Fruit fly (Drosophila melanogaster) whole organism, pupa: Measurements from ENCODE around the gene Edem1.

Experiments used
- CG10348 ChIP-seq: fragments of 200-800 bp; sonication (Bioruptor generic); IDR thresholded peaks from 2 replicates; pipeline ENCODE4 v1.3.6; 2022; ENCODE audit warnings: missing biosample characterization, missing genetic modification characterization
- CG12605 ChIP-seq: fragments of 200-800 bp; sonication (Bioruptor generic); IDR thresholded peaks from 2 replicates; pipeline ENCODE4 v1.3.6; 2022; ENCODE audit warnings: missing biosample characterization, missing genetic modification characterization
- CG13204 ChIP-seq: fragments of 200-800 bp; sonication (Bioruptor generic); optimal IDR thresholded peaks from 2 replicates; lab custom pipeline; 2018; ENCODE audit warnings: missing biosample characterization, mild to moderate bottlenecking, missing genetic modification characterization, moderate library complexity
- CG14655 ChIP-seq: fragments of 200-800 bp; sonication (Bioruptor generic); optimal IDR thresholded peaks from 3 replicates; lab custom pipeline; 2017; ENCODE audit warnings: mild to moderate bottlenecking, missing biosample characterization, missing genetic modification reagents, missing genetic modification characterization
- CG15710 ChIP-seq: fragments of 200-800 bp; sonication (Bioruptor generic); optimal IDR thresholded peaks from 2 replicates; lab custom pipeline; 2018; ENCODE audit warnings: missing biosample characterization, mild to moderate bottlenecking, missing genetic modification characterization, moderate library complexity
- CG17806 ChIP-seq: fragments of 200-800 bp; sonication (Bioruptor generic); optimal IDR thresholded peaks from 2 replicates; lab custom pipeline; 2018; ENCODE audit warnings: missing biosample characterization, mild to moderate bottlenecking, missing genetic modification characterization, moderate library complexity
- CG32121 ChIP-seq: fragments of 200-800 bp; sonication (Bioruptor generic); IDR thresholded peaks from 2 replicates; pipeline ENCODE4 v1.3.6; 2022; ENCODE audit warnings: missing biosample characterization, missing genetic modification characterization
- CG34367 ChIP-seq: fragments of 200-800 bp; sonication (Bioruptor generic); optimal IDR thresholded peaks from 2 replicates; lab custom pipeline; 2018; ENCODE audit warnings: missing biosample characterization, mild to moderate bottlenecking, missing genetic modification characterization
- CG4496 ChIP-seq: fragments of 200-800 bp; sonication (Bioruptor generic); IDR thresholded peaks from 3 replicates; pipeline ENCODE4 v1.3.6; 2022; ENCODE audit warnings: missing biosample characterization, missing genetic modification characterization
- CG8159 ChIP-seq: fragments of 200-800 bp; sonication (Bioruptor generic); optimal IDR thresholded peaks from 3 replicates; lab custom pipeline; 2018; ENCODE audit warnings: missing biosample characterization, mild to moderate bottlenecking, missing genetic modification characterization, moderate library complexity
- CG8301 ChIP-seq: fragments of 200-800 bp; sonication (Bioruptor generic); optimal IDR thresholded peaks from 2 replicates; lab custom pipeline; 2018; ENCODE audit warnings: missing biosample characterization, mild to moderate bottlenecking, missing genetic modification characterization
- CG9948 ChIP-seq: fragments of 200-800 bp; sonication (Bioruptor generic); optimal IDR thresholded peaks from 2 replicates; lab custom pipeline; 2018; ENCODE audit warnings: missing biosample characterization, mild to moderate bottlenecking, missing genetic modification characterization, moderate library complexity
- D1 ChIP-seq: fragments of 200-800 bp; sonication (Bioruptor generic); optimal IDR thresholded peaks from 2 replicates; lab custom pipeline; 2018; ENCODE audit warnings: missing biosample characterization, mild to moderate bottlenecking, missing genetic modification characterization, moderate library complexity
- EcR ChIP-seq: fragments of 200-800 bp; sonication (Bioruptor generic); optimal IDR thresholded peaks from 3 replicates; lab custom pipeline; 2019; ENCODE audit warnings: missing biosample characterization, missing genetic modification characterization, mild to moderate bottlenecking, moderate library complexity, missing genetic modification reagents
- Ets98B ChIP-seq: fragments of 200-800 bp; sonication (Bioruptor generic); IDR thresholded peaks from 2 replicates; pipeline ENCODE4 v1.3.6; 2022; ENCODE audit warnings: missing biosample characterization, missing genetic modification characterization
- Pif1A ChIP-seq: fragments of 200-800 bp; sonication (Bioruptor generic); optimal IDR thresholded peaks from 3 replicates; lab custom pipeline; 2016; ENCODE audit warnings: missing biosample characterization, missing genetic modification characterization
- Pif1B ChIP-seq: fragments of 200-800 bp; sonication (Bioruptor generic); optimal IDR thresholded peaks from 3 replicates; lab custom pipeline; 2016; ENCODE audit warnings: missing biosample characterization, missing genetic modification characterization
- Snoo ChIP-seq: fragments of 200-800 bp; sonication (Bioruptor generic); optimal IDR thresholded peaks from 3 replicates; lab custom pipeline; 2017; ENCODE audit warnings: missing biosample characterization, mild to moderate bottlenecking, missing genetic modification characterization, inconsistent platforms
- fd96Ca ChIP-seq: fragments of 200-800 bp; sonication (Bioruptor generic); IDR thresholded peaks from 3 replicates; pipeline ENCODE4 v1.3.6; 2022; ENCODE audit warnings: missing biosample characterization, missing genetic modification characterization
- gl ChIP-seq: fragments of 200-800 bp; sonication (Bioruptor generic); optimal IDR thresholded peaks from 2 replicates; lab custom pipeline; 2018; ENCODE audit warnings: missing biosample characterization, mild to moderate bottlenecking, missing genetic modification characterization
- rn ChIP-seq: fragments of 200-800 bp; sonication (Bioruptor generic); IDR thresholded peaks from 2 replicates; pipeline ENCODE4 v1.3.6; 2022; ENCODE audit warnings: missing biosample characterization, missing genetic modification characterization

Edem1 gene

dm6 chrX:1873515-1874126 is 35.0 kb downstream of the Edem1 start, which contains the start of the genes Pgam5 and Vps26:
Pgam5 (minus strand) TSS chrX:1873565.
Vps26 (plus strand) TSS chrX:1873853.
- TF ChIP-seq EcR (GFP tag; lab: Kevin White, UChicago) (no peak), gl (tag; lab: Kevin White, UChicago) (no peak), CG32121 (GFP tag; lab: Robert Waterston, UW) (no peak)

dm6 chrX:1868586-1869111 is 40.0 kb downstream of the Edem1 start, which contains the start of the genes CG14803 and Pex5:
CG14803 (plus strand) TSS chrX:1868870.
Pex5 (minus strand) TSS chrX:1869061.
- TF ChIP-seq Ets98B (GFP tag; lab: Robert Waterston, UW), result peak; percentile 29; the same call in 1 of the 2 replicates
- no peak for TF ChIP-seq CG10348 (GFP tag; lab: Robert Waterston, UW)

- TF ChIP-seq rn (GFP tag; lab: Robert Waterston, UW), result no peak
- TF ChIP-seq CG17806 (tag; lab: Kevin White, UChicago), result no peak
- no peak for TF ChIP-seq CG14655 (GFP tag; lab: Kevin White, UChicago)
- no peak for TF ChIP-seq CG4496 (GFP tag; lab: Robert Waterston, UW)
- TF ChIP-seq CG13204 (GFP tag; lab: Kevin White, UChicago), result no peak
- no peak for TF ChIP-seq CG8301 (tag; lab: Kevin White, UChicago)
- TF ChIP-seq Pif1B (GFP tag; lab: Kevin White, UChicago), result no peak
- TF ChIP-seq fd96Ca (GFP tag; lab: Robert Waterston, UW), result no peak
- TF ChIP-seq Pif1A (GFP tag; lab: Kevin White, UChicago), result no peak
- TF ChIP-seq CG34367, result no peak
- TF ChIP-seq Snoo (tag; lab: Kevin White, UChicago), result no peak
- TF ChIP-seq CG10348 (GFP tag; lab: Robert Waterston, UW), result no peak
- TF ChIP-seq D1 (tag; lab: Kevin White, UChicago), result no peak
- no peak for TF ChIP-seq EcR (GFP tag; lab: Kevin White, UChicago)
- TF ChIP-seq CG15710 (tag; lab: Kevin White, UChicago), result no peak
- TF ChIP-seq, all 21 proteins: peak for 0
Observed at dm6 chrX:1865673-1866072, 43.0 kb downstream of the Edem1 start, which contains the start of the genes Gcna and MED18. Gcna (minus strand) TSS chrX:1865835. MED18 (plus strand) TSS chrX:1865909.

dm6 chrX:1861620-1862184 is 46.9 kb downstream of the Edem1 start, which contains the start of gene deltaCOP:
deltaCOP (minus strand) TSS chrX:1861790.
- TF ChIP-seq rn (GFP tag; lab: Robert Waterston, UW) (peak; percentile 47; the same call in 1 of the 2 replicates), Ets98B (GFP tag; lab: Robert Waterston, UW) (peak; percentile 75), CG9948 (peak; percentile 63), CG17806 (tag; lab: Kevin White, UChicago) (peak; percentile 54), CG10348 (GFP tag; lab: Robert Waterston, UW) (peak; percentile 57), gl (tag; lab: Kevin White, UChicago) (peak; percentile 43), D1 (tag; lab: Kevin White, UChicago) (no peak), fd96Ca (GFP tag; lab: Robert Waterston, UW) (peak; percentile 86), CG32121 (GFP tag; lab: Robert Waterston, UW) (peak; percentile 70), CG34367 (no peak), Pif1B (GFP tag; lab: Kevin White, UChicago) (no peak), Pif1A (GFP tag; lab: Kevin White, UChicago) (no peak), CG12605 (GFP tag; lab: Robert Waterston, UW) (peak; percentile 52; the same call in 1 of the 2 replicates), Snoo (tag; lab: Kevin White, UChicago) (peak; percentile 76), CG13204 (GFP tag; lab: Kevin White, UChicago) (no peak), CG4496 (GFP tag; lab: Robert Waterston, UW) (peak; percentile 69; the same call in 2 of the 3 replicates), CG15710 (tag; lab: Kevin White, UChicago) (peak; percentile 75), CG8159 (tag; lab: Kevin White, UChicago) (no peak), CG14655 (GFP tag; lab: Kevin White, UChicago) (no peak), CG8301 (tag; lab: Kevin White, UChicago) (no peak), EcR (GFP tag; lab: Kevin White, UChicago) (peak; percentile 15)

- TF ChIP-seq CG17806 (tag; lab: Kevin White, UChicago) (peak; percentile 29), CG8301 (tag; lab: Kevin White, UChicago) (peak; percentile 52), CG15710 (tag; lab: Kevin White, UChicago) (peak; percentile 28), Ets98B (GFP tag; lab: Robert Waterston, UW) (peak; percentile 11; the same call in 1 of the 2 replicates), CG14655 (GFP tag; lab: Kevin White, UChicago) (no peak), CG13204 (GFP tag; lab: Kevin White, UChicago) (no peak), Pif1A (GFP tag; lab: Kevin White, UChicago) (no peak), EcR (GFP tag; lab: Kevin White, UChicago) (no peak), Pif1B (GFP tag; lab: Kevin White, UChicago) (peak; percentile 55), D1 (tag; lab: Kevin White, UChicago) (no peak), gl (tag; lab: Kevin White, UChicago) (no peak), CG10348 (GFP tag; lab: Robert Waterston, UW) (no peak), Snoo (tag; lab: Kevin White, UChicago) (peak; percentile 30), CG32121 (GFP tag; lab: Robert Waterston, UW) (peak; percentile 33; the same call in 1 of the 2 replicates), CG34367 (peak; percentile 20), CG4496 (GFP tag; lab: Robert Waterston, UW) (peak; percentile 66), rn (GFP tag; lab: Robert Waterston, UW) (no peak), CG12605 (GFP tag; lab: Robert Waterston, UW) (no peak), fd96Ca (GFP tag; lab: Robert Waterston, UW) (peak; percentile 53; the same call in 2 of the 3 replicates), CG8159 (tag; lab: Kevin White, UChicago) (peak; percentile 51), CG9948 (peak; percentile 27)
Observed at dm6 chrX:1858867-1859266, 49.8 kb downstream of the Edem1 start, which contains the start of gene Lamtor5. Lamtor5 (minus strand) TSS chrX:1858971.
